Fruit fly (Drosophila melanogaster) whole organism, embryonic: Measurements from ENCODE around the gene CG11409.

ENCODE experiments used
- Atf3 ChIP-seq: fragments of 200-800 bp; sonication (Bioruptor generic); optimal IDR thresholded peaks from 3 replicates; lab custom pipeline; 2016; ENCODE audit warnings: missing biosample characterization, missing genetic modification characterization
- B-H2 ChIP-seq: fragments of 200-800 bp; sonication (Bioruptor generic); optimal IDR thresholded peaks from 2 replicates; lab custom pipeline; 2018; ENCODE audit warnings: missing biosample characterization, mild to moderate bottlenecking, missing genetic modification characterization
- CG11560 ChIP-seq: fragments of 200-800 bp; sonication (Bioruptor generic); IDR thresholded peaks from 3 replicates; pipeline ENCODE4 v1.3.6; 2022; ENCODE audit warnings: missing biosample characterization, missing genetic modification characterization
- CG12299 ChIP-seq: fragments of 200-800 bp; sonication (Bioruptor generic); optimal IDR thresholded peaks from 2 replicates; lab custom pipeline; 2018; ENCODE audit warnings: missing biosample characterization, mild to moderate bottlenecking, missing genetic modification characterization
- CG12769 ChIP-seq: fragments of 200-800 bp; sonication (Bioruptor generic); optimal IDR thresholded peaks from 2 replicates; lab custom pipeline; 2019; ENCODE audit warnings: missing biosample characterization, mild to moderate bottlenecking, missing genetic modification characterization, moderate library complexity
- CG15073 ChIP-seq: fragments of 200-800 bp; sonication (Bioruptor generic); optimal IDR thresholded peaks from 2 replicates; lab custom pipeline; 2016; ENCODE audit warnings: missing biosample characterization, missing genetic modification characterization
- CG17612 ChIP-seq: fragments of 200-800 bp; sonication (Bioruptor generic); IDR thresholded peaks from 2 replicates; pipeline ENCODE4 v1.3.6; 2022; ENCODE audit warnings: missing biosample characterization, missing genetic modification characterization
- CG1792 ChIP-seq: fragments of 200-800 bp; sonication (Bioruptor generic); optimal IDR thresholded peaks from 2 replicates; lab custom pipeline; 2016; ENCODE audit warnings: missing biosample characterization, missing genetic modification characterization
- CG18262 ChIP-seq: fragments of 200-800 bp; optimal IDR thresholded peaks from 3 replicates; lab custom pipeline; 2019; ENCODE audit warnings: missing biosample characterization, mild to moderate bottlenecking, missing genetic modification characterization, moderate library complexity
- CG18764 ChIP-seq: fragments of 200-800 bp; sonication (Bioruptor generic); optimal IDR thresholded peaks from 3 replicates; lab custom pipeline; 2016; ENCODE audit warnings: missing biosample characterization, missing genetic modification characterization
- CG2889 ChIP-seq: fragments of 200-800 bp; sonication (Bioruptor generic); IDR thresholded peaks from 3 replicates; pipeline ENCODE4 v1.3.6; 2022; ENCODE audit warnings: missing biosample characterization, missing genetic modification characterization
- CG30431 ChIP-seq: fragments of 200-800 bp; sonication (Bioruptor generic); optimal IDR thresholded peaks from 2 replicates; lab custom pipeline; 2017; ENCODE audit warnings: missing biosample characterization, missing genetic modification characterization
- CG31365 ChIP-seq: fragments of 200-800 bp; sonication (Bioruptor generic); optimal IDR thresholded peaks from 2 replicates; lab custom pipeline; 2018; ENCODE audit warnings: missing biosample characterization, mild to moderate bottlenecking, missing genetic modification characterization
- CG4360 ChIP-seq: fragments of 200-800 bp; sonication (Bioruptor generic); IDR thresholded peaks from 2 replicates; pipeline ENCODE4 v1.3.6; 2022; ENCODE audit warnings: missing biosample characterization, missing genetic modification characterization
- CG5953 ChIP-seq: fragments of 200-800 bp; sonication (Bioruptor generic); IDR thresholded peaks from 2 replicates; pipeline ENCODE4 v1.3.6; 2022; ENCODE audit warnings: missing biosample characterization, missing genetic modification characterization
- CG6689 ChIP-seq: fragments of 200-800 bp; sonication (Bioruptor generic); IDR thresholded peaks from 2 replicates; pipeline ENCODE4 v1.3.6; 2022; ENCODE audit warnings: missing biosample characterization, missing genetic modification characterization
- CG7745 ChIP-seq: fragments of 200-800 bp; sonication (Bioruptor generic); optimal IDR thresholded peaks from 2 replicates; lab custom pipeline; 2018; ENCODE audit warnings: missing biosample characterization, mild to moderate bottlenecking, missing genetic modification characterization, moderate library complexity
- CG7786 ChIP-seq: fragments of 200-800 bp; sonication (Bioruptor generic); optimal IDR thresholded peaks from 2 replicates; lab custom pipeline; 2016; ENCODE audit warnings: missing biosample characterization, missing genetic modification characterization
- CG7839 ChIP-seq: fragments of 200-800 bp; sonication (Bioruptor generic); optimal IDR thresholded peaks from 3 replicates; lab custom pipeline; 2018; ENCODE audit warnings: missing biosample characterization, mild to moderate bottlenecking, missing genetic modification characterization, moderate library complexity
- CG9797 ChIP-seq: fragments of 200-800 bp; sonication (Bioruptor generic); optimal IDR thresholded peaks from 3 replicates; lab custom pipeline; 2018; ENCODE audit warnings: missing biosample characterization, mild to moderate bottlenecking, missing genetic modification characterization
- Dad ChIP-seq: fragments of 200-800 bp; sonication (Bioruptor generic); optimal IDR thresholded peaks from 3 replicates; lab custom pipeline; 2016; ENCODE audit warnings: missing biosample characterization, missing genetic modification characterization
- Doc3 ChIP-seq: fragments of 200-800 bp; sonication (Bioruptor generic); IDR thresholded peaks from 3 replicates; pipeline ENCODE4 v1.3.6; 2022; ENCODE audit warnings: missing biosample characterization, missing genetic modification characterization; ENCODE audit not compliant: partially characterized antibody
- Dp ChIP-seq: fragments of 200-800 bp; sonication (Bioruptor generic); optimal IDR thresholded peaks from 2 replicates; lab custom pipeline; 2018; ENCODE audit warnings: missing biosample characterization, mild to moderate bottlenecking, missing genetic modification characterization, moderate library complexity
- E2f2 ChIP-seq: fragments of 200-800 bp; sonication (Bioruptor generic); IDR thresholded peaks from 2 replicates; pipeline ENCODE4 v1.3.6; 2022; ENCODE audit warnings: missing biosample characterization, missing genetic modification characterization
- Gug ChIP-seq: fragments of 200-800 bp; sonication (Bioruptor generic); IDR thresholded peaks from 4 replicates; pipeline ENCODE4 v1.3.6; 2022; ENCODE audit warnings: missing biosample characterization, missing genetic modification characterization
- Hey ChIP-seq: fragments of 200-800 bp; sonication (Bioruptor generic); optimal IDR thresholded peaks from 3 replicates; lab custom pipeline; 2018; ENCODE audit warnings: missing biosample characterization, mild to moderate bottlenecking, missing genetic modification characterization
- Lhr ChIP-seq: fragments of 200-800 bp; sonication (Bioruptor generic); optimal IDR thresholded peaks from 3 replicates; lab custom pipeline; 2017; ENCODE audit warnings: mild to moderate bottlenecking, missing biosample characterization, missing genetic modification reagents, missing genetic modification characterization
- NC2α ChIP-seq: fragments of 200-800 bp; sonication (Bioruptor generic); optimal IDR thresholded peaks from 2 replicates; lab custom pipeline; 2016; ENCODE audit warnings: missing biosample characterization, missing genetic modification characterization
- Poxn ChIP-seq: fragments of 200-800 bp; sonication (Bioruptor generic); IDR thresholded peaks from 2 replicates; pipeline ENCODE4 v1.3.6; 2022; ENCODE audit warnings: missing biosample characterization, missing genetic modification characterization
- Spps ChIP-seq: fragments of 200-800 bp; sonication (Bioruptor generic); optimal IDR thresholded peaks from 2 replicates; lab custom pipeline; 2018; ENCODE audit warnings: missing biosample characterization, mild to moderate bottlenecking, missing genetic modification characterization
- Trl ChIP-seq, 3 experiments: fragments of >200 bp in 2 of 3; fragments of 200-800 bp in 1 of 3; sonication (Bioruptor generic) in 1 of 3; optimal IDR thresholded peaks; 2 replicates in 1 of 3; 3 replicates in 2 of 3; lab custom pipeline; 2016 to 2017; ENCODE audit warnings: missing biosample characterization in 1 of 3, missing genetic modification characterization in 1 of 3
- dimm ChIP-seq: fragments of 200-800 bp; sonication (Bioruptor generic); IDR thresholded peaks from 2 replicates; pipeline ENCODE4 v1.3.6; 2022; ENCODE audit warnings: missing biosample characterization, missing genetic modification characterization
- emc ChIP-seq: fragments of 200-800 bp; sonication (Bioruptor generic); optimal IDR thresholded peaks from 2 replicates; lab custom pipeline; 2016; ENCODE audit warnings: missing biosample characterization, missing genetic modification characterization
- gcm ChIP-seq: fragments of 200-800 bp; sonication (Bioruptor generic); optimal IDR thresholded peaks from 2 replicates; lab custom pipeline; 2019; ENCODE audit warnings: missing biosample characterization, mild to moderate bottlenecking, missing genetic modification characterization, moderate library complexity
- inv ChIP-seq: fragments of 200-800 bp; sonication (Bioruptor generic); IDR thresholded peaks from 2 replicates; pipeline ENCODE4 v1.3.6; 2022; ENCODE audit warnings: missing biosample characterization, missing genetic modification characterization; ENCODE audit not compliant: partially characterized antibody
- ken ChIP-seq: fragments of 200-800 bp; sonication (Bioruptor generic); IDR thresholded peaks from 3 replicates; pipeline ENCODE4 v1.3.6; 2022; ENCODE audit warnings: missing biosample characterization, missing genetic modification characterization
- lola ChIP-seq, 3 experiments: fragments of >200 bp in 2 of 3; fragments of 200-800 bp in 1 of 3; sonication (Bioruptor generic) in 1 of 3; optimal IDR thresholded peaks; 2 replicates each; lab custom pipeline; 2017 to 2019; ENCODE audit warnings: missing biosample characterization in 3 of 3, missing genetic modification characterization in 3 of 3, mild to moderate bottlenecking in 1 of 3, moderate library complexity in 1 of 3
- lov ChIP-seq, 2 experiments: fragments of 200-800 bp in 1 of 2; fragments of >200 bp in 1 of 2; sonication (Bioruptor generic) in 1 of 2; IDR thresholded peaks in 1 of 2; optimal IDR thresholded peaks in 1 of 2; 2 replicates in 1 of 2; 3 replicates in 1 of 2; pipeline versions ENCODE4 v1.3.6 to Lab custom; 2017 to 2022; ENCODE audit warnings: missing biosample characterization in 1 of 2, missing genetic modification characterization in 1 of 2
- nau ChIP-seq: fragments of 200-800 bp; sonication (Bioruptor generic); optimal IDR thresholded peaks from 3 replicates; lab custom pipeline; 2017; ENCODE audit warnings: missing biosample characterization, mild to moderate bottlenecking, missing genetic modification characterization, missing genetic modification reagents
- pnt ChIP-seq: fragments of 200-800 bp; sonication (Bioruptor generic); optimal IDR thresholded peaks from 3 replicates; lab custom pipeline; 2016; ENCODE audit warnings: missing biosample characterization, missing genetic modification characterization
- seq ChIP-seq: fragments of 200-800 bp; sonication (Bioruptor generic); IDR thresholded peaks from 2 replicates; pipeline ENCODE4 v1.3.6; 2022; ENCODE audit warnings: missing biosample characterization, missing genetic modification characterization
- slbo ChIP-seq: fragments of 200-800 bp; sonication (Bioruptor generic); IDR thresholded peaks from 2 replicates; pipeline ENCODE4 v1.3.6; 2022; ENCODE audit warnings: missing biosample characterization, missing genetic modification characterization
- tll ChIP-seq, 2 experiments: fragments of 200-800 bp in 1 of 2; fragments of >200 bp in 1 of 2; sonication (Bioruptor generic) in 1 of 2; optimal IDR thresholded peaks; 2 replicates each; lab custom pipeline; 2017 to 2019; ENCODE audit warnings: missing biosample characterization in 2 of 2, missing genetic modification characterization in 2 of 2, mild to moderate bottlenecking in 1 of 2, moderate library complexity in 1 of 2
- toy ChIP-seq: fragments of 200-800 bp; sonication (Bioruptor generic); IDR thresholded peaks from 2 replicates; pipeline ENCODE4 v1.3.6; 2022; ENCODE audit warnings: missing biosample characterization, missing genetic modification characterization
- tup ChIP-seq: fragments of 200-800 bp; sonication (Bioruptor generic); optimal IDR thresholded peaks from 2 replicates; lab custom pipeline; 2016; ENCODE audit warnings: missing biosample characterization, mild to moderate bottlenecking, missing genetic modification characterization, moderate library complexity
- zf30C ChIP-seq: fragments of 200-800 bp; sonication (Bioruptor generic); optimal IDR thresholded peaks from 3 replicates; lab custom pipeline; 2018; ENCODE audit warnings: missing biosample characterization, mild to moderate bottlenecking, missing genetic modification characterization
- zfh1 ChIP-seq: fragments of 200-800 bp; sonication (Bioruptor generic); IDR thresholded peaks from 3 replicates; pipeline ENCODE4 v1.3.6; 2022; ENCODE audit warnings: missing biosample characterization, missing genetic modification characterization

CG11409 gene

dm6 chrX:1372667-1373066 is 31.3 kb upstream of the CG11409 start:
- TF ChIP-seq dimm (no peak), Hey (tag; lab: Kevin White, UChicago) (no peak), CG2889 (GFP tag; lab: Robert Waterston, UW) (no peak), CG18764 (GFP tag; lab: Kevin White, UChicago) (no peak), CG18262 (tag; lab: Kevin White, UChicago) (no peak), CG4360 (peak; percentile 54), Atf3 (GFP tag; lab: Kevin White, UChicago) (no peak), nau (GFP tag; lab: Kevin White, UChicago) (no peak), ken (GFP tag; lab: Robert Waterston, UW) (no peak), CG6689 (GFP tag; lab: Robert Waterston, UW) (no peak), tup (GFP tag; lab: Kevin White, UChicago) (no peak), gcm (GFP tag; lab: Kevin White, UChicago) (peak; percentile 70)

DNA sequence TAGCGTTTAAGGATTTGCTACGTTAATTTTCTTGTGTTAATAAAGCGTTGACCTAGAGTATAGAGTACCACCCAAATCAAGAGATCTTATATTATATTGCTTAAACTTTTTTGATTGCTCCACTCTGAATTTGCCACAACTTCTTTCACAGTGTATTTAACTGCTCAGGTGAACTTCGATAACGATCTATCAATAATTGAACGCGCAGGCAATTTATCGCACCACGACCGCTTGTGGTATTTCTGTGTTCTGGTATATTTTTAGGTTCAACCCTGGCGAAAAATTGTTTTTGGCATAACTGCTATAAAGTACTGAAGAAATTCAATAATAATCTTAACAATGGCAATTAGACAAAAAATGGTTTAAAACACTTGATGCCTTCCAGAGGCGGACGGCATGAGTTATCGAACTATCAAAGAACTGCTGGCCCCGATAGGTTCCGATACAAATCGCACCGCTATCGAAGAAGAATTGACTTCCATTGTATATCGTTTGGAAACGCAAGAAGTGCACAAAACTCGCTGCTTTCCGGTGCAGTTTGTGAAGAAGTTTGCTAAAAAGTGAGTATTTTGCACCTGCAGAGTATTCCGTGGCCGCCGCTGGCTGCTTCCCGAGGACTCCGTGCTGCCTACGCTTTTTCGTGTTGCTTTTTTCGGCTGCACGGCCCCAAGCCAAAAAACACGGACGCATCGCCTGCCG is 28.9 kb upstream of the CG11409 start, which contains the start of gene ssx:
ssx (plus strand) TSS at position 477 of the 699 bp plus-strand sequence.
- no peak for TF ChIP-seq CG17612
- no peak for TF ChIP-seq CG7786 (GFP tag; lab: Kevin White, UChicago)
- TF ChIP-seq lov (optimal IDR thresholded peaks at IDR 0.05; lab: Kevin White, UChicago) = no peak
- TF ChIP-seq lov (GFP tag; IDR thresholded peaks at IDR 0.05; lab: Robert Waterston, UW) = no peak
- TF ChIP-seq CG7839 (tag; lab: Kevin White, UChicago) = peak; percentile 39
- peak; percentile 73 for TF ChIP-seq Doc3 (GFP tag; lab: Robert Waterston, UW)
- TF ChIP-seq Poxn (GFP tag; lab: Robert Waterston, UW) = 0 out of 2 replicates have a peak, but pooled peaks have one; percentile 11
- 0 out of 2 replicates have a peak, but pooled peaks have one; percentile 46 for TF ChIP-seq CG5953 (GFP tag; lab: Robert Waterston, UW)
- TF ChIP-seq Trl (optimal IDR thresholded peaks at IDR 0.05; lab: Kevin White, UChicago) = no peak
- peak; percentile 13 for TF ChIP-seq Trl (GFP tag; optimal IDR thresholded peaks at IDR 0.05; lab: Kevin White, UChicago)
- no peak for TF ChIP-seq CG30431 (GFP tag; lab: Kevin White, UChicago)
- 0 out of 4 replicates have a peak, but pooled peaks have one; percentile 23 for TF ChIP-seq Gug (GFP tag; lab: Robert Waterston, UW)
- peak; percentile 23 for TF ChIP-seq E2f2
- TF ChIP-seq pnt = peak; percentile 32
- TF ChIP-seq Spps (tag; lab: Kevin White, UChicago) = no peak
- TF ChIP-seq lola (GFP tag; optimal IDR thresholded peaks at IDR 0.05; lab: Kevin White, UChicago) = peak in 1 of 3 experiments; percentile 11
- TF ChIP-seq CG15073 (GFP tag; lab: Kevin White, UChicago) = no peak
- no peak for TF ChIP-seq Dad (GFP tag; lab: Kevin White, UChicago)
- TF ChIP-seq seq (GFP tag; lab: Robert Waterston, UW) = peak; percentile 47; the same call in 1 of the 2 replicates
- no peak for TF ChIP-seq CG31365 (tag; lab: Kevin White, UChicago)
- TF ChIP-seq CG1792 (GFP tag; lab: Kevin White, UChicago) = no peak
- TF ChIP-seq CG11560 = no peak
- TF ChIP-seq zfh1 = peak; percentile 58; the same call in 2 of the 3 replicates
- no peak for TF ChIP-seq CG12769 (tag; lab: Kevin White, UChicago)
- TF ChIP-seq CG7745 (tag; lab: Kevin White, UChicago) = no peak
- no peak for TF ChIP-seq B-H2 (GFP tag; lab: Kevin White, UChicago)
- TF ChIP-seq CG9797 (GFP tag; lab: Kevin White, UChicago) = peak; percentile 30
- no peak for TF ChIP-seq CG12299 (tag; lab: Kevin White, UChicago)
- peak; percentile 71 for TF ChIP-seq inv (GFP tag; lab: Robert Waterston, UW)
- TF ChIP-seq zf30C = peak; percentile 94
- peak in 1 of 2 experiments; percentile 79 for TF ChIP-seq tll (GFP tag; optimal IDR thresholded peaks at IDR 0.05; lab: Kevin White, UChicago)
- TF ChIP-seq emc (GFP tag; lab: Kevin White, UChicago) = no peak
- peak; percentile 42 for TF ChIP-seq Dp (GFP tag; lab: Kevin White, UChicago)
- peak; percentile 15 for TF ChIP-seq Lhr (GFP tag; lab: Kevin White, UChicago)
- peak; percentile 61 for TF ChIP-seq slbo (GFP tag; lab: Robert Waterston, UW)
- TF ChIP-seq NC2α (GFP tag; lab: Kevin White, UChicago) = no peak
- no peak for TF ChIP-seq toy (GFP tag; lab: Robert Waterston, UW)
